Worm (Caenorhabditis elegans): ENCODE measurements around the gene wht-8.

Gene wht-8

ce11 chrIII:11218150-11218841 is at the start of gene wht-8, which contains the start of gene tbx-34:
Gene wht-8, plus strand, starts transcription at chrIII:11218791.
Gene tbx-34, minus strand, starts transcription at chrIII:11218250.
- TF ChIP-seq aptf-3 (GFP tag; IDR thresholded peaks at IDR 0.05) (no peak), ekl-4 (GFP tag; IDR thresholded peaks at IDR 0.05) (no peak), F39B2.1 (GFP tag; IDR thresholded peaks at IDR 0.05) (no peak), aptf-2 (GFP tag; conservative IDR thresholded peaks at IDR 0.05) (no peak), ceh-91 (GFP tag; IDR thresholded peaks at IDR 0.05) (no peak)

ce11 chrIII:11169680-11170079 is 48.9 kb upstream of the wht-8 start:
- TF ChIP-seq dox-1 (GFP tag; IDR thresholded peaks at IDR 0.05) (no peak), egrh-3 (GFP tag; IDR thresholded peaks at IDR 0.05) (peak; percentile 61; the same call in 1 of the 2 replicates)

- TF ChIP-seq hmg-20 (GFP tag; IDR thresholded peaks at IDR 0.05) (no peak), athp-1 (tag; optimal IDR thresholded peaks at IDR 0.05) (no peak), atf-7 (tag; optimal IDR thresholded peaks at IDR 0.05) (no peak), B0336.3 (GFP tag; IDR thresholded peaks at IDR 0.05) (no peak), xnd-1 (tag; optimal IDR thresholded peaks at IDR 0.05) (peak; percentile 19), die-1 (tag; optimal IDR thresholded peaks at IDR 0.05) (no peak), madf-3 (GFP tag; IDR thresholded peaks at IDR 0.05) (no peak), lsy-27 (tag; optimal IDR thresholded peaks at IDR 0.05; ENCODE audit: borderline replicate concordance, insufficient read depth) (no peak), fkh-3 (tag; optimal IDR thresholded peaks at IDR 0.05) (no peak), lin-40 (tag; optimal IDR thresholded peaks at IDR 0.05) (no peak), hlh-26 (GFP tag; conservative IDR thresholded peaks at IDR 0.05) (no peak), ceh-100 (GFP tag; IDR thresholded peaks at IDR 0.05) (no peak), gei-17 (GFP tag; optimal IDR thresholded peaks at IDR 0.05) (no peak), nfyb-1 (GFP tag; IDR thresholded peaks at IDR 0.05) (no peak), tlf-1 (GFP tag; optimal IDR thresholded peaks at IDR 0.05) (no peak), ztf-25 (GFP tag; IDR thresholded peaks at IDR 0.05) (no peak), ets-4 (GFP tag; optimal IDR thresholded peaks at IDR 0.05) (no peak), ceh-58 (GFP tag; IDR thresholded peaks at IDR 0.05) (no peak), let-607 (tag; optimal IDR thresholded peaks at IDR 0.05) (no peak), dpff-1 (tag; optimal IDR thresholded peaks at IDR 0.05) (no peak), him-1 (tag; optimal IDR thresholded peaks at IDR 0.05) (peak; percentile 94), madf-6 (GFP tag; IDR thresholded peaks at IDR 0.05) (0 out of 2 replicates have a peak, but pooled peaks have one; percentile 34), snpc-4 (GFP tag; optimal IDR thresholded peaks at IDR 0.05) (no peak), snpc-4 (tag; optimal IDR thresholded peaks at IDR 0.05) (no peak)
Measured at ce11 chrIII:11170509-11170908, 48.1 kb upstream of the wht-8 start.

- TF ChIP-seq madf-8 (GFP tag; conservative IDR thresholded peaks at IDR 0.05) (no peak), nfya-2 (GFP tag; IDR thresholded peaks at IDR 0.05) (no peak), lin-54 (GFP tag; optimal IDR thresholded peaks at IDR 0.05) (no peak), ceh-58 (GFP tag; IDR thresholded peaks at IDR 0.05) (no peak), tlf-1 (GFP tag; optimal IDR thresholded peaks at IDR 0.05) (no peak), hmg-1.2 (GFP tag; IDR thresholded peaks at IDR 0.05) (no peak), unc-130 (GFP tag; optimal IDR thresholded peaks at IDR 0.05) (no peak), ceh-91 (GFP tag; IDR thresholded peaks at IDR 0.05) (no peak)
Measured at ce11 chrIII:11172232-11172713, 46.3 kb upstream of the wht-8 start.

Data from whole organism, young adult.